Fruit fly (Drosophila melanogaster): ENCODE measurements around the gene mid.

mid gene

dm6 chr2L:5493907-5494404, 32.5 kb downstream of the mid start (continued):
- TF ChIP-seq CG9139 (GFP tag; optimal IDR thresholded peaks at IDR 0.05) (peak; percentile 26), svp (GFP tag) (peak; percentile 68), acj6 (GFP tag; optimal IDR thresholded peaks at IDR 0.05) (peak; percentile 31), Lpt (GFP tag; optimal IDR thresholded peaks at IDR 0.05) (no peak), CG3919 (GFP tag; optimal IDR thresholded peaks at IDR 0.05) (peak; percentile 54), CG11294 (GFP tag; IDR thresholded peaks at IDR 0.05) (no peak), Hr38 (GFP tag; optimal IDR thresholded peaks at IDR 0.05) (no peak), ss (GFP tag; optimal IDR thresholded peaks at IDR 0.05) (peak; percentile 59 to 73), fd85E (GFP tag; optimal IDR thresholded peaks at IDR 0.05) (no peak), CG31627 (GFP tag; optimal IDR thresholded peaks at IDR 0.05) (peak; percentile 18), fd59A (GFP tag; optimal IDR thresholded peaks at IDR 0.05) (peak; percentile 49), CG6163 (GFP tag; IDR thresholded peaks at IDR 0.05) (no peak), CG34406 (GFP tag; optimal IDR thresholded peaks at IDR 0.05) (peak; percentile 29), CG11902 (GFP tag; optimal IDR thresholded peaks at IDR 0.05) (peak; percentile 1), CG8319 (GFP tag; optimal IDR thresholded peaks at IDR 0.05) (no peak), CG4318 (GFP tag; optimal IDR thresholded peaks at IDR 0.05) (peak; percentile 53), achi (GFP tag; optimal IDR thresholded peaks at IDR 0.05) (peak; percentile 56), CG3032 (tag; optimal IDR thresholded peaks at IDR 0.05) (peak; percentile 42), Hr4 (GFP tag; optimal IDR thresholded peaks at IDR 0.05) (peak; percentile 48), OdsH (GFP tag; optimal IDR thresholded peaks at IDR 0.05) (peak; percentile 46), CG6854 (GFP tag; optimal IDR thresholded peaks at IDR 0.05) (no peak)

dm6 chr2L:5494808-5495356, 33.4 kb downstream of the mid start:
- TF ChIP-seq lz (GFP tag; optimal IDR thresholded peaks at IDR 0.05) (peak; percentile 25), svp (GFP tag) (peak; percentile 4), Ets21C (GFP tag; optimal IDR thresholded peaks at IDR 0.05) (no peak), Sox15 (GFP tag; optimal IDR thresholded peaks at IDR 0.05) (no peak), CG8319 (GFP tag; optimal IDR thresholded peaks at IDR 0.05) (no peak), salr (GFP tag; optimal IDR thresholded peaks at IDR 0.05) (peak in 1 of 2 experiments; percentile 54), OdsH (GFP tag; optimal IDR thresholded peaks at IDR 0.05) (peak; percentile 39), CG1621 (tag; optimal IDR thresholded peaks at IDR 0.05) (no peak), CG10631 (GFP tag; optimal IDR thresholded peaks at IDR 0.05) (peak; percentile 47), CG16779 (tag; optimal IDR thresholded peaks at IDR 0.05) (no peak), topi (GFP tag; optimal IDR thresholded peaks at IDR 0.05) (peak; percentile 24), Eip78C (GFP tag) (peak; percentile 79), Gug (GFP tag; IDR thresholded peaks at IDR 0.05) (peak; percentile 37; the same call in 1 of the 2 replicates), Eip93F (GFP tag; optimal IDR thresholded peaks at IDR 0.05) (no peak), CG6792 (GFP tag; optimal IDR thresholded peaks at IDR 0.05) (no peak), CG11294 (GFP tag; IDR thresholded peaks at IDR 0.05) (0 out of 2 replicates have a peak, but pooled peaks have one; percentile 10), CG11762 (GFP tag; optimal IDR thresholded peaks at IDR 0.05; ENCODE audit: insufficient read depth) (peak; percentile 38), CG34406 (GFP tag; optimal IDR thresholded peaks at IDR 0.05) (peak; percentile 15), Hr39 (GFP tag; optimal IDR thresholded peaks at IDR 0.05) (peak; percentile 15), CG11902 (GFP tag; optimal IDR thresholded peaks at IDR 0.05) (no peak), CG10669 (GFP tag; optimal IDR thresholded peaks at IDR 0.05) (peak; percentile 2), CG6276 (GFP tag; optimal IDR thresholded peaks at IDR 0.05) (peak; percentile 56), cyc (GFP tag; optimal IDR thresholded peaks at IDR 0.05) (no peak), CG7368 (GFP tag; optimal IDR thresholded peaks at IDR 0.05) (no peak), eg (GFP tag; IDR thresholded peaks at IDR 0.05) (peak; percentile 63; the same call in 2 of the 3 replicates), CG3032 (tag; optimal IDR thresholded peaks at IDR 0.05) (peak; percentile 13), Met (GFP tag; optimal IDR thresholded peaks at IDR 0.05) (peak; percentile 20), Blimp-1 (GFP tag; optimal IDR thresholded peaks at IDR 0.05) (no peak), CG32006 (GFP tag; optimal IDR thresholded peaks at IDR 0.05) (peak; percentile 84), CG6854 (GFP tag; optimal IDR thresholded peaks at IDR 0.05) (no peak), Smox (GFP tag; optimal IDR thresholded peaks at IDR 0.05) (no peak), dsx (GFP tag; optimal IDR thresholded peaks at IDR 0.05; ENCODE audit: poor library complexity, severe bottlenecking) (no peak), net (GFP tag; optimal IDR thresholded peaks at IDR 0.05) (peak; percentile 21), dac (GFP tag; optimal IDR thresholded peaks at IDR 0.05) (peak; percentile 59), CG8632 (GFP tag; optimal IDR thresholded peaks at IDR 0.05) (no peak), Sox14 (GFP tag; optimal IDR thresholded peaks at IDR 0.05) (peak; percentile 51), CG3919 (GFP tag; optimal IDR thresholded peaks at IDR 0.05) (peak; percentile 53), CG4318 (GFP tag; optimal IDR thresholded peaks at IDR 0.05) (peak; percentile 29)

Data from whole organism, prepupa.